Worm (Caenorhabditis elegans) whole organism, early embryonic: ENCODE results near the gene F23H11.2.

Experiments used
- flt-1 ChIP-seq: fragments of 200-800 bp; sonication (Bioruptor generic); IDR thresholded peaks from 2 replicates; pipeline ENCODE4 v1.3.6; 2022; ENCODE audit warnings: missing genetic modification characterization, missing compliant biosample characterization
- hmg-4 ChIP-seq: fragments of 200-800 bp; sonication (Bioruptor generic); optimal IDR thresholded peaks from 2 replicates; lab custom pipeline; 2018; ENCODE audit warnings: mild to moderate bottlenecking, missing genetic modification characterization, missing compliant biosample characterization
- tbx-11 ChIP-seq: fragments of 200-800 bp; sonication (Bioruptor generic); IDR thresholded peaks from 2 replicates; pipeline ENCODE4 v1.3.6; 2022; ENCODE audit warnings: missing genetic modification characterization, missing compliant biosample characterization

ce11 chrIII:861819-862356, 33.7 kb upstream of the F23H11.2 start, which contains the start of gene arx-4:
- TF ChIP-seq hmg-4 (GFP tag; lab: Kevin White, UChicago) (no peak), flt-1 (GFP tag; lab: Robert Waterston, UW) (no peak), tbx-11 (GFP tag; lab: Robert Waterston, UW) (no peak)
